Fruit fly (Drosophila melanogaster): Measurements from ENCODE around the gene Cph.

Gene Cph

DNA sequence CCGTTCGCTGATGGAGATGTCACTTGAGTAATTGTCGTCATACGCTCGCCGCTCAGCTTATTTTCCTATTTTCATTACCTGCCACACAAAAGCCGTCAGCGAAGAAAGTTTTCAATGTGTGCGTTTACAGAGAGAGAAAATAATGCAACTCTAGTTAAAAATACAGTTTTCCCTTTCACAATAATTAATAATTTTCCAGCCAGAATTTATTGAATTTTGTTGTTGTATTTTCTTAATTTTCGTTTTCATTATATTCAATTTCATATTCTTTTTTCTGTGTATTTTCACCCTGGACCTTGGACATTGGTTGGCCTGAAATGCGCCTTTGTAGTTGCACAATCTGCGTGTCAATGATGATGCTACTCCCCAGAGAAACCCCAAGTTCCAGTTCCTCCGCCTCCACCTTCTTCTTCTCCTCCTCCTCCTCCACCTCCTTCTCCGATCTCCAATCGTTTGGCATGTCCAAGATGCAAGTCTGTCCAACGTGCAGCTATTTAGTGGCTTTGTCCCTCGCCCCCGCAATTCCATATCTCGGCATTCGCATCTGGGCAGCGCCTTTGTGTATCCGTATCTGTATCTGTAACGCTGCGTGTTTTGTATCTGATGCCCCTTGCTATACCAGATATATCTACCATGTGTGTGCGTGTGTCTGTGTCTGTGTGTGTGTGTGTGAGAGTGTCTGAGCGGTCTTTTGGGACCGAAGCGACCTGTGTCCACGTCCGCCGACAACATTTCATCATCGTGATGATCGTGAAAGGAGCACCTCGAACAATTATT, 84.8 kb downstream of the Cph start:
- TF ChIP-seq Snoo (tag; optimal IDR thresholded peaks at IDR 0.05) (no peak), EcR (GFP tag; optimal IDR thresholded peaks at IDR 0.05) (no peak), CG8301 (tag; optimal IDR thresholded peaks at IDR 0.05) (peak; percentile 4), CG34367 (tag; optimal IDR thresholded peaks at IDR 0.05) (peak; percentile 52), CG4496 (GFP tag; IDR thresholded peaks at IDR 0.05) (no peak), CG17806 (tag; optimal IDR thresholded peaks at IDR 0.05) (peak; percentile 59), Pif1A (GFP tag; optimal IDR thresholded peaks at IDR 0.05) (peak; percentile 47), CG32121 (GFP tag; IDR thresholded peaks at IDR 0.05) (no peak), Pif1B (GFP tag; optimal IDR thresholded peaks at IDR 0.05) (no peak), CG12605 (GFP tag; IDR thresholded peaks at IDR 0.05) (0 out of 2 replicates have a peak, but pooled peaks have one; percentile 24), gl (tag; optimal IDR thresholded peaks at IDR 0.05) (peak; percentile 7), CG14655 (GFP tag; optimal IDR thresholded peaks at IDR 0.05) (peak; percentile 48), CG15710 (tag; optimal IDR thresholded peaks at IDR 0.05) (peak; percentile 73), D1 (tag; optimal IDR thresholded peaks at IDR 0.05) (no peak), fd96Ca (GFP tag; IDR thresholded peaks at IDR 0.05) (no peak), CG9948 (tag; optimal IDR thresholded peaks at IDR 0.05) (peak; percentile 58), CG13204 (GFP tag; optimal IDR thresholded peaks at IDR 0.05) (peak; percentile 35), CG10348 (GFP tag; IDR thresholded peaks at IDR 0.05) (no peak), CG8159 (tag; optimal IDR thresholded peaks at IDR 0.05) (peak; percentile 73)

DNA sequence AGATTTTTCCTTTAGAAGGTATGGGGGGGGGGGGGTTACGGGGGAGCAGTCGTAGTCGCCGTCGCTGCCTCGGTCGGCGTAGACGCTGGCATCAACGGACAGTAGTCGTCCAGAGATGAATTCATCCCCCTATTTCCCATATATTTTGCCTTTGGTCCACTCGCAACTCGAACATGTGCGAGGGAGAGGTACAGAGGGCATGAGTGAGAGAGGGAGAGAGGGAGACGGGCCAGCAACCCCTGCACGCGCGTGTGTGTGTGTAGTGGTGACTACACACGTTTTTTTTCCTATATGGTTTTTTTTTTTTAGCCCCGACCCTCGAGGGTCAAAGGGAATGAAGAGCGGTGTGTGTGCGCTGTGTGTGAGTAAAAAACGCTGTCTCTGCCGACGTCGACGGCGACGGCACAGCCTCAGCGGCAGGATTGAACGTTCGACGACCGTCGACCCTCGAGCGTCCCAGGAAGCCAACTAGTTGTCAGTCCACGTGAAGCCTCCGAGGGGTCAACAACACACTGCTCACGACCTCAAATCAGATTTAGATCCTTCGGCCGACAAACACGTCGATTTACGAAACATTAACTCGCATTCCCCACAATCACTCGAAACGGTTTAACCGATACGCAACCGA, 88.6 kb downstream of the Cph start:
- TF ChIP-seq CG9948 (tag; optimal IDR thresholded peaks at IDR 0.05) (no peak), CG14655 (GFP tag; optimal IDR thresholded peaks at IDR 0.05) (no peak), CG8301 (tag; optimal IDR thresholded peaks at IDR 0.05) (no peak), CG34367 (tag; optimal IDR thresholded peaks at IDR 0.05) (no peak), gl (tag; optimal IDR thresholded peaks at IDR 0.05) (no peak), CG13204 (GFP tag; optimal IDR thresholded peaks at IDR 0.05) (no peak), CG32121 (GFP tag; IDR thresholded peaks at IDR 0.05) (no peak), CG15710 (tag; optimal IDR thresholded peaks at IDR 0.05) (no peak), Snoo (tag; optimal IDR thresholded peaks at IDR 0.05) (no peak), rn (GFP tag; IDR thresholded peaks at IDR 0.05) (no peak), CG4496 (GFP tag; IDR thresholded peaks at IDR 0.05) (no peak)

dm6 chrX:7227311-7227710, 89.8 kb downstream of the Cph start:
- TF ChIP-seq EcR (GFP tag; optimal IDR thresholded peaks at IDR 0.05): no peak
- TF ChIP-seq gl (tag; optimal IDR thresholded peaks at IDR 0.05): no peak
- TF ChIP-seq CG4496 (GFP tag; IDR thresholded peaks at IDR 0.05): no peak
- TF ChIP-seq D1 (tag; optimal IDR thresholded peaks at IDR 0.05): no peak
- no peak for TF ChIP-seq fd96Ca (GFP tag; IDR thresholded peaks at IDR 0.05)
- no peak for TF ChIP-seq CG12605 (GFP tag; IDR thresholded peaks at IDR 0.05)
- no peak for TF ChIP-seq Pif1A (GFP tag; optimal IDR thresholded peaks at IDR 0.05)
- TF ChIP-seq CG14655 (GFP tag; optimal IDR thresholded peaks at IDR 0.05): no peak
- TF ChIP-seq CG13204 (GFP tag; optimal IDR thresholded peaks at IDR 0.05): no peak
- TF ChIP-seq rn (GFP tag; IDR thresholded peaks at IDR 0.05): no peak
- no peak for TF ChIP-seq Pif1B (GFP tag; optimal IDR thresholded peaks at IDR 0.05)
- TF ChIP-seq CG32121 (GFP tag; IDR thresholded peaks at IDR 0.05): no peak
- no peak for TF ChIP-seq Snoo (tag; optimal IDR thresholded peaks at IDR 0.05)

DNA sequence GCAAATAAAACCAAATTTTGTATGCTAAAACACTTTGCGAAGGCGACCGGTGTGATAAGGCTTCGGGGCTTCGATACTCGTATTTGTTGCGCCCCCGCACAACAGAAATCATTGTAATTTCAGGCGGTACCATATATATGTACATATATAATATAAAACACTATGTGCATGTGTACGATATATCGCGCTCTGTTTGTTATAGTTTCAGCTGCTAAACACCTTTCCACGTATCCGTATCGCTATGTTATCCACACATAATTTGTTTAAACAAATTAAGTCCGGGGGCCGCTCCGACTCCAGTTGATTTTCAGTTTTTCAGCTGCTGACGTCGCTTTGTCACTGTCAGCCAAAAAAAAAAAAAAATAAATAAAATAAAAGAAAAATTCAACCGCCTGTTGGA, 91.1 kb downstream of the Cph start:
- TF ChIP-seq CG13204 (GFP tag; optimal IDR thresholded peaks at IDR 0.05): no peak

DNA sequence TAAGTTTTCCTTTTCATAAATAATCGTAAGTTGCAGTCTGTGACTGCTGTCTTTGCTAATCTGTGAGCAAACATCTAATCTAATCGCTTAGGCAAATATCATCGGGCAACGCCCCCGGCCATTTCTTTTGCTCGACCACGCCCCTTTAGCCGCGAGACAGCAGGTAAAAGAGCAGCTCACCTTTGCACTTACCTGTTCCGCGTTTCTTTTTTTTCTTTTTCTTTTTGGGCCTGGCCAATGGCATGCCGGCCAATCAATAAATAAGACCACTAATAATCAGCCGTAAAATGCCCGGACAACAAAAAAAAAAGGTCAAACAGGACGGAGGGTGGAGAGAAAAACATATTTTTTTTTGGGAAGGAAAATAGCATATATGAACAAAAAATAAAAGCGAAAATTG, 93.1 kb downstream of the Cph start:
- no peak for TF ChIP-seq D1 (tag; optimal IDR thresholded peaks at IDR 0.05)
- TF ChIP-seq Pif1B (GFP tag; optimal IDR thresholded peaks at IDR 0.05): no peak
- TF ChIP-seq CG32121 (GFP tag; IDR thresholded peaks at IDR 0.05): no peak
- no peak for TF ChIP-seq CG4496 (GFP tag; IDR thresholded peaks at IDR 0.05)
- TF ChIP-seq Ets98B (GFP tag; IDR thresholded peaks at IDR 0.05): no peak

dm6 chrX:7241985-7242627, 104.6 kb downstream of the Cph start:
- TF ChIP-seq CG9948 (tag; optimal IDR thresholded peaks at IDR 0.05) (peak; percentile 24), CG14655 (GFP tag; optimal IDR thresholded peaks at IDR 0.05) (peak; percentile 60), CG34367 (tag; optimal IDR thresholded peaks at IDR 0.05) (peak; percentile 72), CG4496 (GFP tag; IDR thresholded peaks at IDR 0.05) (peak; percentile 94), EcR (GFP tag; optimal IDR thresholded peaks at IDR 0.05) (no peak), Pif1B (GFP tag; optimal IDR thresholded peaks at IDR 0.05) (no peak), CG10348 (GFP tag; IDR thresholded peaks at IDR 0.05) (no peak), CG12605 (GFP tag; IDR thresholded peaks at IDR 0.05) (peak; percentile 50), CG8159 (tag; optimal IDR thresholded peaks at IDR 0.05) (peak; percentile 38), CG8301 (tag; optimal IDR thresholded peaks at IDR 0.05) (peak; percentile 28), CG15710 (tag; optimal IDR thresholded peaks at IDR 0.05) (peak; percentile 61), rn (GFP tag; IDR thresholded peaks at IDR 0.05) (peak; percentile 73), Snoo (tag; optimal IDR thresholded peaks at IDR 0.05) (peak; percentile 88), gl (tag; optimal IDR thresholded peaks at IDR 0.05) (peak; percentile 31), Ets98B (GFP tag; IDR thresholded peaks at IDR 0.05) (peak; percentile 56), Pif1A (GFP tag; optimal IDR thresholded peaks at IDR 0.05) (peak; percentile 41), fd96Ca (GFP tag; IDR thresholded peaks at IDR 0.05) (peak; percentile 79), CG17806 (tag; optimal IDR thresholded peaks at IDR 0.05) (peak; percentile 28), CG13204 (GFP tag; optimal IDR thresholded peaks at IDR 0.05) (peak; percentile 35), CG32121 (GFP tag; IDR thresholded peaks at IDR 0.05) (peak; percentile 47; the same call in 1 of the 2 replicates), D1 (tag; optimal IDR thresholded peaks at IDR 0.05) (no peak)

Measured in whole organism, pupa.